Worm (Caenorhabditis elegans) whole organism, L4 larva: Measurements from ENCODE around the gene let-754.

Source experiments
- F10B5.3 ChIP-seq: sonication (generic microtip); optimal IDR thresholded peaks from 2 replicates; lab custom pipeline; 2016; ENCODE audit warnings: mild to moderate bottlenecking, missing genetic modification characterization, missing compliant biosample characterization
- F44E2.7 ChIP-seq: fragments of 200-800 bp; sonication (Bioruptor generic); IDR thresholded peaks from 2 replicates; pipeline ENCODE4 v2.1.2; 2022; ENCODE audit warnings: missing genetic modification characterization, missing compliant biosample characterization
- ZK546.5 ChIP-seq, 2 experiments: sonication (generic microtip); optimal IDR thresholded peaks; 2 replicates each; lab custom pipeline; 2017; ENCODE audit warnings: missing biosample characterization in 2 of 2, missing genetic modification characterization in 2 of 2
- arid-1 ChIP-seq: fragments of 200-800 bp; sonication (Bioruptor generic); conservative IDR thresholded peaks from 2 replicates; pipeline ENCODE4 v1.3.6; 2022; ENCODE audit warnings: missing genetic modification reagents, missing genetic modification characterization, missing compliant biosample characterization
- ceh-82 ChIP-seq: sonication (generic microtip); optimal IDR thresholded peaks from 2 replicates; lab custom pipeline; 2017; ENCODE audit warnings: missing biosample characterization, missing genetic modification characterization
- ctbp-1 ChIP-seq: fragments of 200-800 bp; sonication (Bioruptor generic); IDR thresholded peaks from 2 replicates; pipeline ENCODE4 v1.3.6; 2022; ENCODE audit warnings: missing genetic modification reagents, missing genetic modification characterization, missing compliant biosample characterization
- dpl-1 ChIP-seq: fragments of 150-350 bp; optimal IDR thresholded peaks from 2 replicates; lab custom pipeline; 2014; ENCODE audit warnings: missing biosample characterization, missing genetic modification reagents, missing genetic modification characterization
- fkh-10 ChIP-seq: fragments of 150-350 bp; optimal IDR thresholded peaks from 2 replicates; lab custom pipeline; 2014; ENCODE audit warnings: missing biosample characterization, missing genetic modification reagents, missing genetic modification characterization
- madf-9 ChIP-seq: fragments of 200-800 bp; sonication (Bioruptor generic); conservative IDR thresholded peaks from 2 replicates; pipeline ENCODE4 v1.3.6; 2022; ENCODE audit warnings: missing genetic modification reagents, missing genetic modification characterization, missing compliant biosample characterization
- mdl-1 ChIP-seq, 2 experiments: fragments of 150-350 bp in 1 of 2; sonication (generic microtip) in 1 of 2; optimal IDR thresholded peaks; 2 replicates each; lab custom pipeline; 2014 to 2017; ENCODE audit warnings: missing biosample characterization in 2 of 2, missing genetic modification characterization in 2 of 2
- nhr-76 ChIP-seq: fragments of 150-350 bp; optimal IDR thresholded peaks from 2 replicates; lab custom pipeline; 2014; ENCODE audit warnings: missing biosample characterization, missing genetic modification characterization
- rbr-2 ChIP-seq: sonication (generic microtip); optimal IDR thresholded peaks from 2 replicates; lab custom pipeline; 2016; ENCODE audit warnings: missing genotype, missing genetic modification characterization, missing compliant biosample characterization
- unc-130 ChIP-seq: sonication (generic microtip); optimal IDR thresholded peaks from 2 replicates; lab custom pipeline; 2016; ENCODE audit warnings: missing genetic modification reagents, missing genetic modification characterization, missing compliant biosample characterization

- TF ChIP-seq ZK546.5 (tag; optimal IDR thresholded peaks at IDR 0.05; lab: Kevin White, UChicago) (no peak), mdl-1 (tag; optimal IDR thresholded peaks at IDR 0.05; lab: Kevin White, UChicago) (no peak), ceh-82 (tag; lab: Kevin White, UChicago) (no peak), rbr-2 (no peak), arid-1 (GFP tag; lab: Robert Waterston, UW) (no peak), F10B5.3 (tag; lab: Kevin White, UChicago) (no peak), madf-9 (no peak), fkh-10 (GFP tag; lab: Kevin White, UChicago) (no peak), F44E2.7 (GFP tag; lab: Robert Waterston, UW) (no peak), unc-130 (GFP tag; lab: Kevin White, UChicago) (no peak), nhr-76 (tag; lab: Kevin White, UChicago) (no peak), dpl-1 (no peak), ctbp-1 (GFP tag; lab: Robert Waterston, UW) (no peak)
These were observed 6.1 kb downstream of the let-754 start, which contains the start of gene gsto-1 for ce11 chrIII:7946968-7947491.
